Fruit fly (Drosophila melanogaster): ENCODE measurements around the gene Smg6.

Smg6 gene

DNA sequence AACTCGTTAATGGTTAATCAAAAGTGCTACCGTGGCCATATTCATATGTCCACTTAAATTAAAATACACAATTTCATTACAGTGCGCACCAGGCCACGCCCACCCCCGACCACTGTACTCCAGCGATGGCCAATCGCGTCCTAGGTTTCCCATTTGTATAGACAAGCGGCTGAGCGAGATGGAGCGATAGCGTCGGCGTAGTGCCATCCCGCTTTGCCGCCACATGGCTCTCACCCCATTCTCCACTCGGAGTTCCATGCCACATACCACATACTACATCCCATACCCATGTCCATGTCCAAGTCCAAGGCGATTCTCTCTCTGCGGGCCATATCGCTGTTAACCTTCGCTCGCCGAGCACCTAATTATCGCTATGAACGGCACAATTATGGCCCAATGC, 47.2 kb upstream of the Smg6 start (continued):
- no peak for TF ChIP-seq al (GFP tag; IDR thresholded peaks at IDR 0.05)
- no peak for TF ChIP-seq cato (GFP tag; optimal IDR thresholded peaks at IDR 0.05; ENCODE audit: borderline replicate concordance)
- TF ChIP-seq gcm2 (GFP tag; optimal IDR thresholded peaks at IDR 0.05), result no peak
- no peak for TF ChIP-seq pfk (GFP tag; optimal IDR thresholded peaks at IDR 0.05)
- no peak for TF ChIP-seq fu2 (GFP tag; optimal IDR thresholded peaks at IDR 0.05)
- TF ChIP-seq Vsx1 (GFP tag; optimal IDR thresholded peaks at IDR 0.05), result no peak
- TF ChIP-seq unpg (GFP tag; optimal IDR thresholded peaks at IDR 0.05), result no peak
- no peak for TF ChIP-seq Camta (GFP tag; optimal IDR thresholded peaks at IDR 0.05)
- TF ChIP-seq hb (GFP tag; IDR thresholded peaks at IDR 0.05; ENCODE audit: partially characterized antibody), result no peak
- no peak for TF ChIP-seq luna (GFP tag; optimal IDR thresholded peaks at IDR 0.05)
- no peak for TF ChIP-seq sisA (GFP tag; IDR thresholded peaks at IDR 0.05)
- no peak for TF ChIP-seq br (optimal IDR thresholded peaks at IDR 0.05)
- no peak for TF ChIP-seq HLH4C (GFP tag; IDR thresholded peaks at IDR 0.05; ENCODE audit: partially characterized antibody)
- no peak for TF ChIP-seq CG11085 (GFP tag; IDR thresholded peaks at IDR 0.05)
- no peak for TF ChIP-seq dpn (GFP tag; optimal IDR thresholded peaks at IDR 0.05)
- no peak for TF ChIP-seq YL-1 (GFP tag; optimal IDR thresholded peaks at IDR 0.05)
- no peak for TF ChIP-seq CG17912 (GFP tag; optimal IDR thresholded peaks at IDR 0.05)
- no peak for TF ChIP-seq chinmo (GFP tag; IDR thresholded peaks at IDR 0.05; ENCODE audit: partially characterized antibody)
- TF ChIP-seq sens (GFP tag), result peak; percentile 37
- no peak for TF ChIP-seq Dip3 (GFP tag; optimal IDR thresholded peaks at IDR 0.05)
- TF ChIP-seq CG8765 (GFP tag; IDR thresholded peaks at IDR 0.05), result no peak
- no peak for TF ChIP-seq CG3163 (GFP tag; optimal IDR thresholded peaks at IDR 0.05)
- peak; percentile 85 for TF ChIP-seq jing (GFP tag; optimal IDR thresholded peaks at IDR 0.05)
- TF ChIP-seq CG34422 (GFP tag; IDR thresholded peaks at IDR 0.05), result no peak
- TF ChIP-seq CG30431 (GFP tag; optimal IDR thresholded peaks at IDR 0.05), result no peak
- no peak for TF ChIP-seq Ets65A (GFP tag)
- TF ChIP-seq CG13296 (GFP tag; optimal IDR thresholded peaks at IDR 0.05), result no peak
- TF ChIP-seq crp (GFP tag; optimal IDR thresholded peaks at IDR 0.05), result no peak
- TF ChIP-seq CG13775 (GFP tag; optimal IDR thresholded peaks at IDR 0.05), result no peak
- TF ChIP-seq CG12104 (GFP tag; optimal IDR thresholded peaks at IDR 0.05), result no peak
- no peak for TF ChIP-seq CG3726 (GFP tag; IDR thresholded peaks at IDR 0.05)
- peak; percentile 99 for TF ChIP-seq Nf-YA (GFP tag; IDR thresholded peaks at IDR 0.05)
- no peak for TF ChIP-seq phol (tag; optimal IDR thresholded peaks at IDR 0.05)
- TF ChIP-seq vvl (GFP tag; IDR thresholded peaks at IDR 0.05), result no peak; the same call in 1 of the 2 replicates
- TF ChIP-seq Atf6 (GFP tag; IDR thresholded peaks at IDR 0.05), result no peak
- TF ChIP-seq disco-r (GFP tag; optimal IDR thresholded peaks at IDR 0.05), result no peak
- TF ChIP-seq Antp (GFP tag; optimal IDR thresholded peaks at IDR 0.05), result no peak
- no peak for TF ChIP-seq jumu (GFP tag; optimal IDR thresholded peaks at IDR 0.05)
- TF ChIP-seq CG17612 (GFP tag; IDR thresholded peaks at IDR 0.05), result no peak
- TF ChIP-seq CG7556 (GFP tag; optimal IDR thresholded peaks at IDR 0.05), result no peak
- TF ChIP-seq Gug (GFP tag; IDR thresholded peaks at IDR 0.05), result no peak
- no peak for TF ChIP-seq fd64A (GFP tag; optimal IDR thresholded peaks at IDR 0.05)
- no peak for TF ChIP-seq MTF-1 (GFP tag; optimal IDR thresholded peaks at IDR 0.05; ENCODE audit: borderline replicate concordance)
- TF ChIP-seq Fer2 (tag; optimal IDR thresholded peaks at IDR 0.05), result no peak
- TF ChIP-seq gfzf (GFP tag; optimal IDR thresholded peaks at IDR 0.05), result no peak
- TF ChIP-seq seq (GFP tag; IDR thresholded peaks at IDR 0.05), result peak; percentile 44; the same call in 1 of the 2 replicates
- TF ChIP-seq MBD-R2 (GFP tag; IDR thresholded peaks at IDR 0.05), result no peak
- no peak for TF ChIP-seq fd102C (GFP tag; optimal IDR thresholded peaks at IDR 0.05)
- no peak for TF ChIP-seq zen (tag; optimal IDR thresholded peaks at IDR 0.05)
- TF ChIP-seq CG12744 (GFP tag; optimal IDR thresholded peaks at IDR 0.05), result no peak
- TF ChIP-seq CG30020 (tag; optimal IDR thresholded peaks at IDR 0.05), result no peak
- TF ChIP-seq CG14441 (GFP tag; IDR thresholded peaks at IDR 0.05), result no peak
- no peak for TF ChIP-seq CG32772 (GFP tag; IDR thresholded peaks at IDR 0.05)

Data from whole organism, embryonic.